Fruit fly (Drosophila melanogaster): ENCODE results near the gene CG33995.

The CG33995 gene

dm6 chr2L:5070797-5071579 lies 27.9 kb downstream of the CG33995 start, which contains the start of gene RpL37A (continued):
- TF ChIP-seq wor (GFP tag; IDR thresholded peaks at IDR 0.05), result no peak
- peak; percentile 57 for TF ChIP-seq dmrt11E (tag; optimal IDR thresholded peaks at IDR 0.05)
- no peak; the same call in 1 of the 2 replicates for TF ChIP-seq NFAT (GFP tag; IDR thresholded peaks at IDR 0.05)
- peak; percentile 82 for TF ChIP-seq schlank (tag; optimal IDR thresholded peaks at IDR 0.05)
- TF ChIP-seq CG4404 (GFP tag; IDR thresholded peaks at IDR 0.05), result no peak
- TF ChIP-seq CG2712 (tag; optimal IDR thresholded peaks at IDR 0.05), result peak; percentile 81
- TF ChIP-seq maf-S (GFP tag; optimal IDR thresholded peaks at IDR 0.05), result peak; percentile 76
- TF ChIP-seq CG12942 (GFP tag; optimal IDR thresholded peaks at IDR 0.05), result peak; percentile 48
- peak; percentile 86 for TF ChIP-seq Vsx1 (GFP tag; optimal IDR thresholded peaks at IDR 0.05)
- peak; percentile 82 for TF ChIP-seq ken (GFP tag; IDR thresholded peaks at IDR 0.05)
- peak; percentile 94 for TF ChIP-seq MTF-1 (GFP tag; optimal IDR thresholded peaks at IDR 0.05; ENCODE audit: borderline replicate concordance)
- peak; percentile 54 for TF ChIP-seq cwo (GFP tag; optimal IDR thresholded peaks at IDR 0.05)
- no peak for TF ChIP-seq CG7963 (GFP tag; IDR thresholded peaks at IDR 0.05; ENCODE audit: partially characterized antibody)
- TF ChIP-seq salm (tag; optimal IDR thresholded peaks at IDR 0.05), result peak; percentile 74
- peak; percentile 96 for TF ChIP-seq CG34376 (GFP tag; optimal IDR thresholded peaks at IDR 0.05)
- TF ChIP-seq CG10565 (GFP tag; optimal IDR thresholded peaks at IDR 0.05), result peak; percentile 53
- TF ChIP-seq NC2β (GFP tag; optimal IDR thresholded peaks at IDR 0.05), result peak; percentile 94
- peak; percentile 78 for TF ChIP-seq CG11398 (GFP tag; optimal IDR thresholded peaks at IDR 0.05)
- TF ChIP-seq zf30C (GFP tag; optimal IDR thresholded peaks at IDR 0.05), result peak; percentile 28
- peak; percentile 90 for TF ChIP-seq CG13775 (GFP tag; optimal IDR thresholded peaks at IDR 0.05)
- peak; percentile 7 for TF ChIP-seq Dip3 (GFP tag; optimal IDR thresholded peaks at IDR 0.05)
- no peak; the same call in 1 of the 2 replicates for TF ChIP-seq Ptx1 (GFP tag; IDR thresholded peaks at IDR 0.05)
- peak; percentile 63 for TF ChIP-seq lilli (GFP tag; optimal IDR thresholded peaks at IDR 0.05)
- TF ChIP-seq CG34224 (GFP tag; IDR thresholded peaks at IDR 0.05; ENCODE audit: partially characterized antibody), result 0 out of 3 replicates have a peak, but pooled peaks have one; percentile 20
- peak; percentile 58; the same call in 1 of the 2 replicates for TF ChIP-seq HLH3B (GFP tag; IDR thresholded peaks at IDR 0.05)
- TF ChIP-seq al (GFP tag; IDR thresholded peaks at IDR 0.05), result no peak
- TF ChIP-seq CG10274 (GFP tag; optimal IDR thresholded peaks at IDR 0.05), result peak; percentile 69
- peak; percentile 90 for TF ChIP-seq vvl (GFP tag; IDR thresholded peaks at IDR 0.05)
- peak; percentile 86 for TF ChIP-seq repo (GFP tag; optimal IDR thresholded peaks at IDR 0.05)
- TF ChIP-seq lbe (GFP tag; optimal IDR thresholded peaks at IDR 0.05), result peak; percentile 39
- TF ChIP-seq kah (GFP tag; optimal IDR thresholded peaks at IDR 0.05), result peak; percentile 76
- TF ChIP-seq Usf (GFP tag; optimal IDR thresholded peaks at IDR 0.05), result peak; percentile 41
- no peak for TF ChIP-seq cg (GFP tag; optimal IDR thresholded peaks at IDR 0.05)
- TF ChIP-seq pan (optimal IDR thresholded peaks at IDR 0.05), result no peak
- TF ChIP-seq pan (GFP tag; optimal IDR thresholded peaks at IDR 0.05 in 1 of 2, IDR thresholded peaks at IDR 0.05 in 1 of 2), result peak in 1 of 2 experiments; percentile 68
- peak; percentile 53 for TF ChIP-seq CG4707 (GFP tag; optimal IDR thresholded peaks at IDR 0.05)
- peak; percentile 28 for TF ChIP-seq CG13424 (tag; optimal IDR thresholded peaks at IDR 0.05)
- no peak for TF ChIP-seq aop (GFP tag; IDR thresholded peaks at IDR 0.05)
- no peak for TF ChIP-seq CG8765 (GFP tag; IDR thresholded peaks at IDR 0.05)
- peak; percentile 84 for TF ChIP-seq CG17829 (tag; optimal IDR thresholded peaks at IDR 0.05)
- peak; percentile 95 for TF ChIP-seq caup (GFP tag; optimal IDR thresholded peaks at IDR 0.05; ENCODE audit: severe bottlenecking)
- TF ChIP-seq H15 (GFP tag; IDR thresholded peaks at IDR 0.05), result peak; percentile 56; the same call in 2 of the 3 replicates
- peak; percentile 62 for TF ChIP-seq fu2 (GFP tag; optimal IDR thresholded peaks at IDR 0.05)
- peak; percentile 85 for TF ChIP-seq CG2875 (GFP tag; optimal IDR thresholded peaks at IDR 0.05)
- TF ChIP-seq HmgZ (tag; optimal IDR thresholded peaks at IDR 0.05), result peak; percentile 90
- TF ChIP-seq shn (GFP tag; optimal IDR thresholded peaks at IDR 0.05), result peak; percentile 47
- peak; percentile 30 for TF ChIP-seq ftz-f1 (GFP tag; optimal IDR thresholded peaks at IDR 0.05)
- TF ChIP-seq Mrtf (GFP tag; IDR thresholded peaks at IDR 0.05), result peak; percentile 30; the same call in 1 of the 3 replicates
- peak; percentile 88 for TF ChIP-seq onecut (GFP tag; IDR thresholded peaks at IDR 0.05)

All from whole organism, embryonic.